Fruit fly (Drosophila melanogaster): ENCODE data around the gene Ddc.

Gene Ddc

DNA sequence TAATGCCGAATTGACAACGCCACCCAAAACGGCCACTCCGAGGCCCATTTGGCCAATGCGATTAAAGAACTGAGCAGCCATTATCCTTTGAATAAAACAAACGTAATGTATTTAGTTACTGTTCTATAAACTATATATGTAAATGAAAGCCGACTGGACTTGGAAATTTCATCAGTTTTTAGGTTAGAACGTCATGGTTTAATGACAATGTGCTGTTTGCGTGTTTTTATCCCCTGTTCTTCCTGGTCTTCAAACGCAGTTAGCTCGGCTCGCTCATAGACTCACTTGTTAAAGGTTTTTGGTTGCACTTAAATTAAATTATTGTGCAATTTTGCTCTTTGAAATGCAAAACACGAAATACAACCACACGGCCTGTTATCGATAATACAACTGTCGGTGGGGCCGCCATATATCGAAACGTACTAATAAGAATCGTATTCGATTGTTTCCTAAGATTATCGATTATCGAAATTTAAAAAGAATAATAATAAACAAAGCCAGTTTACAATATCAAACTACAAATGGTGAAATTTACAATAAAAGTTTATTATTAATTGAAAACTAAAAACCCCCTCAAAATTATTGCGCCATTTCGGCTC, 3.5 kb upstream of the Ddc start, which contains the start of gene Phb1:
Gene Phb1 (minus strand): TSS at position 398 of the 599 bp plus-strand sequence.
- TF ChIP-seq Jra (GFP tag; optimal IDR thresholded peaks at IDR 0.05) (no peak), Myc (optimal IDR thresholded peaks at IDR 0.05) (peak; percentile 15)

DNA sequence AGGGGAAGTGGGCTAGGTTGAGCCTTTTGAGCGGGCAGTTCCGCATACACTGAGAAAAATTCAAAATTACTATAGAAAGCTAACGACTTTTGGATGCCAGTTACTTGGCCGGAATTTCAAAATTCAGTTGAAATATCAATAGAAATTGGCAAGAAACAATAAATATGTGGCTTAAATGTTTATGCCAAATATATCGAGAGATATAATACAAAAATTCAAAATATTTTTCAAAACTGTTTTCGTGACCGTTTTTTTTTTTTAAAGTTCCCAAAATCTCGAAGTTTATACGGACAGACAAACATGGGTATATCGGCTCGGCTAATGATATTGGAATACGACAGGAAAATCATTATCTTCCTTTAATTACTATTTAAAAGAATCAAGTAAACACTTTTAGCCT, 878 bp upstream of the Ddc start:
- TF ChIP-seq fru (GFP tag; optimal IDR thresholded peaks at IDR 0.05) = peak; percentile 41
- no peak for TF ChIP-seq h (GFP tag; optimal IDR thresholded peaks at IDR 0.05)
- no peak for TF ChIP-seq CrebA (GFP tag; optimal IDR thresholded peaks at IDR 0.05; ENCODE audit: borderline replicate concordance)
- TF ChIP-seq CG9705 (GFP tag; optimal IDR thresholded peaks at IDR 0.05) = no peak
- no peak for TF ChIP-seq sage (GFP tag; optimal IDR thresholded peaks at IDR 0.05)
- TF ChIP-seq Hr78 (GFP tag; optimal IDR thresholded peaks at IDR 0.05) = no peak
- TF ChIP-seq Dfd (GFP tag; optimal IDR thresholded peaks at IDR 0.05) = no peak
- TF ChIP-seq N (GFP tag; optimal IDR thresholded peaks at IDR 0.05) = no peak
- no peak for TF ChIP-seq brk (GFP tag; optimal IDR thresholded peaks at IDR 0.05)
- TF ChIP-seq foxo (GFP tag; optimal IDR thresholded peaks at IDR 0.05) = peak in 1 of 2 experiments; percentile 26
- TF ChIP-seq dsf (GFP tag; optimal IDR thresholded peaks at IDR 0.05; ENCODE audit: borderline replicate concordance) = no peak
- no peak for TF ChIP-seq Mio (GFP tag; optimal IDR thresholded peaks at IDR 0.05)
- no peak for TF ChIP-seq Rel (GFP tag; optimal IDR thresholded peaks at IDR 0.05)
- no peak for TF ChIP-seq Rel (tag; optimal IDR thresholded peaks at IDR 0.05)
- no peak for TF ChIP-seq Myc (optimal IDR thresholded peaks at IDR 0.05)
- no peak for TF ChIP-seq lola (GFP tag; optimal IDR thresholded peaks at IDR 0.05)
- TF ChIP-seq dl (GFP tag; optimal IDR thresholded peaks at IDR 0.05; ENCODE audit: insufficient read depth in 1 of 2, partially characterized antibody in 2 of 2) = no peak
- no peak for TF ChIP-seq Abd-B (GFP tag; optimal IDR thresholded peaks at IDR 0.05)
- TF ChIP-seq OdsH (GFP tag; optimal IDR thresholded peaks at IDR 0.05) = peak; percentile 5
- no peak for TF ChIP-seq psq (GFP tag; optimal IDR thresholded peaks at IDR 0.05)
- no peak for TF ChIP-seq CG32264 (GFP tag; optimal IDR thresholded peaks at IDR 0.05)
- TF ChIP-seq sv (GFP tag; optimal IDR thresholded peaks at IDR 0.05) = no peak
- no peak for TF ChIP-seq usp (GFP tag; optimal IDR thresholded peaks at IDR 0.05)

dm6 chr2L:19114183-19114776, 5.8 kb downstream of the Ddc start, which contains the start of gene CG10561:
Gene CG10561 (plus strand): TSS chr2L:19114401.
- TF ChIP-seq lola (GFP tag; optimal IDR thresholded peaks at IDR 0.05) (no peak), Rel (GFP tag; optimal IDR thresholded peaks at IDR 0.05) (no peak), Rel (tag; optimal IDR thresholded peaks at IDR 0.05) (peak; percentile 18)

- TF ChIP-seq Hnf4 (GFP tag; optimal IDR thresholded peaks at IDR 0.05) (no peak), h (GFP tag; optimal IDR thresholded peaks at IDR 0.05) (no peak), rgr (GFP tag; optimal IDR thresholded peaks at IDR 0.05) (no peak), dmrt93B (GFP tag; optimal IDR thresholded peaks at IDR 0.05) (no peak), OdsH (GFP tag; optimal IDR thresholded peaks at IDR 0.05) (no peak), Hr83 (GFP tag; optimal IDR thresholded peaks at IDR 0.05; ENCODE audit: poor library complexity, severe bottlenecking) (no peak), brk (GFP tag; optimal IDR thresholded peaks at IDR 0.05) (no peak), Jra (GFP tag; optimal IDR thresholded peaks at IDR 0.05) (no peak), CG9705 (GFP tag; optimal IDR thresholded peaks at IDR 0.05) (no peak)
Observed at dm6 chr2L:19112200-19112599, 7.9 kb downstream of the Ddc start.

DNA sequence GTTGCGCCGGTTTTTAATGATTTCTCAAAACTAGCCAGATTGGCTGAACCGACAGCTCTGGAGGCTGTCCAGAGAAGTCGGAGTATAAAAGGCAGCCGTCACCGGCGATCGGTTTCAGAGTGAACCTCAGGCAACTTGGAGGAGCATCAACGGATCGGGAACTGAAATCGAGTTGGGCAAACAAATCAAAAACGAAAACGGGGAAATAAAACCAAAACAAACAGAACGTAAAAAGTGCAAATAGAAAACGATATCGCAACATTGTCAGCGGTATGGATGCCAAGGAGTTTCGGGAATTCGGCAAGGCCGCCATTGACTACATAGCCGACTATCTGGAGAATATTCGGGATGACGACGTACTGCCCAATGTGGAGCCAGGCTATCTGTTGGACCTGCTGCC, 8.4 kb downstream of the Ddc start:
- no peak for TF ChIP-seq Sp1 (GFP tag; optimal IDR thresholded peaks at IDR 0.05)
- TF ChIP-seq Hr83 (GFP tag; optimal IDR thresholded peaks at IDR 0.05; ENCODE audit: poor library complexity, severe bottlenecking) = no peak
- TF ChIP-seq OdsH (GFP tag; optimal IDR thresholded peaks at IDR 0.05) = no peak
- no peak for TF ChIP-seq lola (GFP tag; optimal IDR thresholded peaks at IDR 0.05)
- no peak for TF ChIP-seq GATAd (GFP tag; optimal IDR thresholded peaks at IDR 0.05)
- TF ChIP-seq Myc (optimal IDR thresholded peaks at IDR 0.05) = no peak
- TF ChIP-seq dsf (GFP tag; optimal IDR thresholded peaks at IDR 0.05; ENCODE audit: borderline replicate concordance) = no peak
- TF ChIP-seq h (GFP tag; optimal IDR thresholded peaks at IDR 0.05) = no peak
- TF ChIP-seq sage (GFP tag; optimal IDR thresholded peaks at IDR 0.05) = no peak
- no peak for TF ChIP-seq Jra (GFP tag; optimal IDR thresholded peaks at IDR 0.05)

Measured in whole organism, wandering third instar larva.